Fruit fly (Drosophila melanogaster): ENCODE measurements around the gene Las.
A peak's percentile ranks its signal among the peaks of the same experiment; 100 is the strongest.

Las gene

DNA sequence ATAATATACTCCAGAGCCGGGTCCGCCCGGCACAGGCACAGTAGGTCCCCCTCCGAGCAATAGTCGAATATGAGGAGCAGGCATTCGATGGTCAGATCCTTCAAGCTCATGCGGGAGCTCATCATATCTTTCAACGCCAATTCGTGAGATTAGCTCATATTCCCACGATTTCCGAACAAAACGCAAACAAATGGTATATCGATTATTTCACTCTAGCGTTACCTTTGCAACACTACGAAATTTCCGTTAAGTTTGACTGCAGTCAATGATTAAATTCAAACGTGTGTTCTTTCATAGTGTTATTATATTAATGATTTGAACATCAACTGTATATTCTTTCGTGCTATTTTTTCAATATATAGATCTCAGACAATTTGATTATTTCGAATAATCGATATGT lies 38.8 kb downstream of the Las start, which contains the start of gene CG33969 (continued):
- TF ChIP-seq Dref (GFP tag; IDR thresholded peaks at IDR 0.05) (peak; percentile 64), stwl (tag; optimal IDR thresholded peaks at IDR 0.05) (peak; percentile 87), dmrt11E (tag; optimal IDR thresholded peaks at IDR 0.05) (no peak), CG16779 (GFP tag; IDR thresholded peaks at IDR 0.05) (no peak), her (GFP tag; optimal IDR thresholded peaks at IDR 0.05) (peak; percentile 37), CG3995 (GFP tag; optimal IDR thresholded peaks at IDR 0.05) (peak; percentile 5), CG17802 (tag; optimal IDR thresholded peaks at IDR 0.05) (no peak), abd-A (tag; optimal IDR thresholded peaks at IDR 0.05) (no peak), Deaf1 (tag; optimal IDR thresholded peaks at IDR 0.05) (peak; percentile 11), HmgZ (tag; optimal IDR thresholded peaks at IDR 0.05) (peak; percentile 28), Scr (GFP tag; IDR thresholded peaks at IDR 0.05; ENCODE audit: partially characterized antibody) (peak; percentile 55; the same call in 1 of the 2 replicates), Myb (GFP tag; optimal IDR thresholded peaks at IDR 0.05) (peak; percentile 96), Atf6 (GFP tag; IDR thresholded peaks at IDR 0.05) (no peak), CG13123 (GFP tag; optimal IDR thresholded peaks at IDR 0.05) (no peak), BEAF-32 (GFP tag; optimal IDR thresholded peaks at IDR 0.05) (peak; percentile 58), CG34224 (GFP tag; IDR thresholded peaks at IDR 0.05; ENCODE audit: partially characterized antibody) (peak; percentile 49; the same call in 1 of the 3 replicates), sug (tag; optimal IDR thresholded peaks at IDR 0.05) (peak; percentile 2), CG30020 (tag; optimal IDR thresholded peaks at IDR 0.05) (peak; percentile 9), sens (GFP tag) (peak; percentile 70), H2.0 (GFP tag; IDR thresholded peaks at IDR 0.05) (no peak), Optix (GFP tag; IDR thresholded peaks at IDR 0.05) (0 out of 3 replicates have a peak, but pooled peaks have one; percentile 23), CG2116 (GFP tag; optimal IDR thresholded peaks at IDR 0.05) (peak; percentile 82), CG11504 (tag; optimal IDR thresholded peaks at IDR 0.05) (peak; percentile 29), B-H2 (GFP tag; optimal IDR thresholded peaks at IDR 0.05) (peak; percentile 12), CG10267 (tag; optimal IDR thresholded peaks at IDR 0.05) (peak; percentile 94), bbx (GFP tag; IDR thresholded peaks at IDR 0.05; ENCODE audit: partially characterized antibody) (peak; percentile 44; the same call in 1 of the 2 replicates), Sry-δ (GFP tag; optimal IDR thresholded peaks at IDR 0.05) (peak; percentile 40), pzg (GFP tag; optimal IDR thresholded peaks at IDR 0.05) (peak; percentile 47), Sox102F (GFP tag; optimal IDR thresholded peaks at IDR 0.05) (no peak), CG14710 (tag; optimal IDR thresholded peaks at IDR 0.05) (peak; percentile 21), CG2199 (GFP tag; IDR thresholded peaks at IDR 0.05) (0 out of 3 replicates have a peak, but pooled peaks have one; percentile 11)

- TF ChIP-seq H2.0 (GFP tag; IDR thresholded peaks at IDR 0.05) (peak; percentile 50), oc (tag; optimal IDR thresholded peaks at IDR 0.05) (no peak), CG8089 (GFP tag; optimal IDR thresholded peaks at IDR 0.05) (no peak), CG17802 (tag; optimal IDR thresholded peaks at IDR 0.05) (no peak), HLH3B (GFP tag; IDR thresholded peaks at IDR 0.05) (peak; percentile 31; the same call in 1 of the 2 replicates), chn (GFP tag; optimal IDR thresholded peaks at IDR 0.05) (peak; percentile 18), PHDP (tag; optimal IDR thresholded peaks at IDR 0.05) (peak; percentile 47), CG11560 (tag; IDR thresholded peaks at IDR 0.05) (no peak), Ptx1 (GFP tag; IDR thresholded peaks at IDR 0.05) (peak; percentile 57), Atf6 (GFP tag; IDR thresholded peaks at IDR 0.05) (peak; percentile 70), CG9609 (GFP tag; optimal IDR thresholded peaks at IDR 0.05) (peak; percentile 36), CG13894 (tag; optimal IDR thresholded peaks at IDR 0.05) (peak; percentile 24), so (GFP tag; IDR thresholded peaks at IDR 0.05) (peak; percentile 66; the same call in 2 of the 3 replicates), row (GFP tag; IDR thresholded peaks at IDR 0.05) (peak; percentile 63), Elba2 (GFP tag; optimal IDR thresholded peaks at IDR 0.05) (no peak), prd (optimal IDR thresholded peaks at IDR 0.05) (no peak), prd (GFP tag; IDR thresholded peaks at IDR 0.05) (peak; percentile 49; the same call in 1 of the 3 replicates), CoRest (tag; optimal IDR thresholded peaks at IDR 0.05) (peak; percentile 21), CG34376 (GFP tag; optimal IDR thresholded peaks at IDR 0.05) (peak; percentile 86), wdn (GFP tag; IDR thresholded peaks at IDR 0.05) (peak; percentile 54; the same call in 1 of the 2 replicates), gem (tag; optimal IDR thresholded peaks at IDR 0.05) (peak; percentile 61), CG9817 (tag; optimal IDR thresholded peaks at IDR 0.05) (peak; percentile 8), ems (GFP tag; optimal IDR thresholded peaks at IDR 0.05) (peak; percentile 46)
Measured at dm6 chr3L:20388983-20389382, 43.2 kb downstream of the Las start.

Measured in whole organism, embryonic.